Worm (Caenorhabditis elegans) whole organism, L3 larva: ENCODE data around the gene manf-1.
"Not testable (repeated sequence)": the region's sequence is repeated elsewhere in the genome, so short reads cannot be mapped to it uniquely, and the experiment has no call there.

Experiments used
- R02D3.7 ChIP-seq: fragments of 150-350 bp; optimal IDR thresholded peaks from 2 replicates; lab custom pipeline; 2014; ENCODE audit warnings: missing biosample characterization, missing genetic modification characterization
- ceh-16 ChIP-seq: sonication (generic microtip); optimal IDR thresholded peaks from 2 replicates; lab custom pipeline; 2017; ENCODE audit warnings: missing biosample characterization, missing genetic modification characterization
- ceh-28 ChIP-seq: fragments of 150-350 bp; optimal IDR thresholded peaks from 2 replicates; lab custom pipeline; 2014; ENCODE audit warnings: missing biosample characterization, missing genetic modification reagents, missing genetic modification characterization
- ceh-82 ChIP-seq: fragments of 150-350 bp; optimal IDR thresholded peaks from 2 replicates; lab custom pipeline; 2014; ENCODE audit warnings: missing biosample characterization, missing genetic modification characterization
- ceh-9 ChIP-seq: sonication (generic microtip); optimal IDR thresholded peaks from 2 replicates; lab custom pipeline; 2018; ENCODE audit warnings: missing biosample characterization, missing genetic modification characterization
- egl-5 ChIP-seq: fragments of 150-350 bp; optimal IDR thresholded peaks from 2 replicates; lab custom pipeline; 2017; ENCODE audit warnings: missing biosample characterization, missing genetic modification reagents, missing genetic modification characterization, inconsistent platforms
- elt-1 ChIP-seq: fragments of 150-350 bp; optimal IDR thresholded peaks from 2 replicates; lab custom pipeline; 2014; ENCODE audit warnings: missing biosample characterization, missing genetic modification characterization
- elt-2 ChIP-seq: sonication (generic microtip); optimal IDR thresholded peaks from 2 replicates; lab custom pipeline; 2016; ENCODE audit warnings: missing genetic modification reagents, mild to moderate bottlenecking, missing genetic modification characterization, missing compliant biosample characterization
- fkh-10 ChIP-seq: sonication (generic microtip); optimal IDR thresholded peaks from 2 replicates; lab custom pipeline; 2017; ENCODE audit warnings: missing biosample characterization, missing genetic modification reagents, missing genetic modification characterization
- fkh-2 ChIP-seq: fragments of 150-350 bp; optimal IDR thresholded peaks from 2 replicates; lab custom pipeline; 2014; ENCODE audit warnings: missing biosample characterization, missing genetic modification reagents, missing genetic modification characterization
- fos-1 ChIP-seq: fragments of 150-350 bp; optimal IDR thresholded peaks from 2 replicates; lab custom pipeline; 2014; ENCODE audit warnings: missing biosample characterization, missing genetic modification characterization
- hmg-11 ChIP-seq: sonication (generic microtip); optimal IDR thresholded peaks from 2 replicates; lab custom pipeline; 2016; ENCODE audit warnings: missing genetic modification characterization, missing compliant biosample characterization
- lin-15B ChIP-seq: fragments of 150-350 bp; optimal IDR thresholded peaks from 2 replicates; lab custom pipeline; 2014; ENCODE audit warnings: missing biosample characterization, missing genetic modification characterization
- lin-39 ChIP-seq: fragments of 150-350 bp; optimal IDR thresholded peaks from 2 replicates; lab custom pipeline; 2018; ENCODE audit warnings: missing biosample characterization, missing genetic modification reagents, missing genetic modification characterization
- nfya-1 ChIP-seq: sonication (generic microtip); optimal IDR thresholded peaks from 2 replicates; lab custom pipeline; 2017; ENCODE audit warnings: missing genetic modification characterization, mild to moderate bottlenecking, missing compliant biosample characterization, antibody characterized with exemption, moderate library complexity; ENCODE audit not compliant: insufficient read depth
- nhr-11 ChIP-seq: fragments of 150-350 bp; optimal IDR thresholded peaks from 2 replicates; lab custom pipeline; 2014; ENCODE audit warnings: missing biosample characterization, missing genetic modification characterization
- nhr-12 ChIP-seq: fragments of 150-350 bp; optimal IDR thresholded peaks from 2 replicates; lab custom pipeline; 2014; ENCODE audit warnings: missing biosample characterization, missing genetic modification characterization
- nhr-23 ChIP-seq: fragments of 150-350 bp; optimal IDR thresholded peaks from 2 replicates; lab custom pipeline; 2014; ENCODE audit warnings: missing biosample characterization, missing genetic modification reagents, missing genetic modification characterization
- nhr-25 ChIP-seq: sonication (generic microtip); optimal IDR thresholded peaks from 2 replicates; lab custom pipeline; 2017; ENCODE audit warnings: missing biosample characterization, missing genetic modification characterization
- nhr-43 ChIP-seq: sonication (generic microtip); optimal IDR thresholded peaks from 2 replicates; lab custom pipeline; 2016; ENCODE audit warnings: mild to moderate bottlenecking, missing genetic modification characterization, missing compliant biosample characterization; ENCODE audit not compliant: poor library complexity, severe bottlenecking
- pha-4 ChIP-seq: fragments of 150-350 bp; optimal IDR thresholded peaks from 2 replicates; lab custom pipeline; 2014; ENCODE audit warnings: missing biosample characterization, missing genetic modification reagents, missing genetic modification characterization
- pqm-1 ChIP-seq: fragments of 150-350 bp; optimal IDR thresholded peaks from 2 replicates; lab custom pipeline; 2017; ENCODE audit warnings: missing biosample characterization, missing genetic modification characterization, inconsistent platforms
- skn-1 ChIP-seq: fragments of 150-350 bp; optimal IDR thresholded peaks from 2 replicates; lab custom pipeline; 2014; ENCODE audit warnings: missing biosample characterization, missing genetic modification characterization
- snpc-4 ChIP-seq: fragments of 150-350 bp; optimal IDR thresholded peaks from 2 replicates; lab custom pipeline; 2014; ENCODE audit warnings: missing biosample characterization, missing genetic modification characterization
- tbx-2 ChIP-seq: sonication (generic microtip); optimal IDR thresholded peaks from 2 replicates; lab custom pipeline; 2016; ENCODE audit warnings: mild to moderate bottlenecking, missing genetic modification characterization, missing compliant biosample characterization
- unc-39 ChIP-seq: sonication (generic microtip); optimal IDR thresholded peaks from 4 replicates; lab custom pipeline; 2017; ENCODE audit warnings: missing biosample characterization, missing genetic modification characterization

The manf-1 gene

DNA sequence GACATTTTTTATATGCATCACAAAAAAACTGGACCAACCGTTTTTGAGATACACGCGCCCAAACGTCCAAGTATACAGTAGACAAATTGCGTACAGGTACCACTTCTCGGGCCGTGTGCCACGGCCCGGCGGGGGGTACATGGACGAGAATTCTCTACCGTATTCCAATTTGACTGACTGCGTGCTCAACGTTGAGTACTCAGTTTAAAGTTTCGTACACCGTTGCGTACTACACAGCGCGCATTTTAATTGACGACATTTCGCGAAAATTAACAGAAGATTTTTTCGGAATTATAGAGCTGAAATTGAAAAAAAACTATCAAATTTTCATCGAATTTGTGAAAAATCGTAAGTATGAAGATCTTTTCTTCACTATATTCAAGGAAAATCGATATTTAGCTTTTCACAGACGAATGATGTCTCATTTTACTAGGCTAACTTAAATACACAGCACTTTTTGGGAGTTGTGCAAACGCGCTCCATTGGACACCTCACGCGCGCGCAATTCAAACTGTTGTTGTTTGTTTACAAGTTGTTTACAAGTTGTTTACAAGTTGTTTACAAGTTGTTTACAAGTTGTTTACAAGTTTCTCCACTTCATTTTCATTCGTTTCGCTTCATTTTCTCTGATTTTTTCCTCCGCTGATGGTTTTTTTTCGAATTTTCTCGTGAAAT is 32.1 kb downstream of the manf-1 start:
- TF ChIP-seq elt-2 (tag; lab: Kevin White, UChicago), result peak; percentile 8
- peak; percentile 11 for TF ChIP-seq pha-4

DNA sequence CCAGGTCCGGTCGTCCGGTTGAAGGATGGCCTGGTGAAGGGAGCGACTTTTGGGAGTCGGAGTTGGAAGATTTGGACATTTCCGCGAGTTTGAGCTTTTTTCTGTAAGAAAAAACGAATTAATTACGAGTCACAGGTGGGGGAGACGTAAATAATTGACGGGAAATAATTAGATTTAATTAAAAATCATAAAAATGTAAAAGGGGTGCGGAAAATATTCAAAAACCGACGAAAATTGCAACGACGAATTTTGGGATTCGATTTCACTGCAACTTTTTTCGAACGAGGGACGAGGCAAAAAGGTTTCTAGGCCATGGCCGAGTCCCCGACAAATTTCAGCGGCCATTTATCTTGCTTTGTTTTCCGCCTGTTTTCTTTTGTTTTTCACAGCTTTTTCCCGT is 33.6 kb downstream of the manf-1 start, which contains the start of gene Y54G2A.19:
Y54G2A.19 (minus strand) TSS at position 101 of the 400 bp plus-strand sequence.
- TF ChIP-seq skn-1 (tag; lab: Kevin White, UChicago); nhr-12; unc-39: not testable (repeated sequence)

DNA sequence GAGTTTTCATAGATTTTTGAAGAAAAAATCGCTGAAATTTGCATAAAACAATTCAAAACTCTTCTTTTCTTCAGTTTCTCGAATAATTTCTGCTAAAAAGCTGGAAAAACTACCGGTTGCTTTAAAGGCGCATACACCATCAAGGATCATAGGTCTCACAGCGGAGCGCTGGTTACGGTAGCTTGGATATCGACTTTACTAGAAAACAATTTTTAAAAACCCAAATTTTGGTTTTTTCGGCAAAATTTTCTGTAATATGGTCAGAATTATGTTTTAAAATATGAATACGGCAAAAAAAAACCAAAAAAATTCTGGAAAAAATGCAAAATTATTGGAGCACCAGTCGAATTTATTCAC is 34.8 kb downstream of the manf-1 start:
- TF ChIP-seq fos-1 (tag; lab: Kevin White, UChicago), result no peak

DNA sequence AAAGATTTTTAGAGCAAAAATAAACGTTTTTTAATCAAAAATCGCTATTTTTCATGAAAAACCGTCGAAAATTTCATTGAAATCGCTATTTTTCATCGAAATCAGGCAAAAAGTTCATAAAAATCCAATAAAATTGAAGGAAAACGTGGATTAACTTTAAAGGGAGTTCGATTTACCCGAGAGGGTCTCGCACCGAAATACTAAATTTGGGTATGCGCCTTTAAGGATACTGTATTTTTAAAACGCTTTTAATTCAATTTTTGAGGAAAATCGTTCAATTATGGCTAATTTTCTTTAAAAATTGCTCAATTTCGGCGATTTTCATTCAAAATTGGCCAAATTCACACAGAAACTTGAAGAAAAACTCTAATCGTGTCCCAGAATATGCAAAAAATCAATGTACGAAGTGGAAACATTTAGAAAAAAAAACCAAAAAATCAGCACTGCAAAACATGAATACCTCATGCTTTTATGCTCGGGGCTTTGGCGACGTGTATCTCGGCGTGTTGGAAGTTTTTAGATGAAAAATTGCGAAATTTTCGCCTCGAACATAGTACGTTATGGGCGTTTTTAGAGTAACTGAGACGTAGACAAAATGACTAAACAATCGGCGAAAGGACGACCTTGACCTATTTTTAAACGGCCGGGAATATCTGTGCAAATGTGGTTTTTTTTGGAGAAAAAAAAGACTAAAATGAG is 35.3 kb downstream of the manf-1 start:
- TF ChIP-seq nhr-43 (tag; lab: Kevin White, UChicago), result no peak
- TF ChIP-seq nhr-25 (tag; lab: Kevin White, UChicago), result peak; percentile 10
- peak; percentile 53 for TF ChIP-seq nhr-23
- TF ChIP-seq R02D3.7 (tag; lab: Kevin White, UChicago), result no peak

DNA sequence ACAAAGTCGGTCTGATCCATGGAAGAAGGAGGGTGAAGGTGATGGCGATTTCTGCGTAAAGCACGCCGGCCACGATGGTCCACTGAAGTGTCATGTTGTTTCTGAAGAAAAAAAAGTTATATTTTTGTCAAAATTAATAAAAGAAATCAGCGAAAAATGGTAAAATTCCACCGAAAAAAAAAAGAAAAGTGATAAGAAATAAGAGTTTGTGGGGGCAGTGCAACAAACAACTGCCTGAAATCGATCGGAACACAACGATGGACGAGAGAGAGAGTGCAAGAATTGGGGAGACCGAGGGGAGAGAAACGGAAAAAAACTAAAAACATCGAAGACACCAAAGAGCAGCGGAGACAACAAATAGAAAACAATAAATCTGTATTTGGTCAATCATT is 35.8 kb downstream of the manf-1 start, which contains the start of gene Y54G2A.18:
Y54G2A.18 (minus strand) TSS at position 101 of the 392 bp plus-strand sequence.
- TF ChIP-seq fkh-10 (GFP tag; lab: Kevin White, UChicago) (no peak), pqm-1 (tag; lab: Kevin White, UChicago) (no peak), elt-2 (tag; lab: Kevin White, UChicago) (peak; percentile 35), ceh-28 (peak; percentile 28), pha-4 (peak; percentile 35), ceh-16 (no peak), lin-39 (no peak), tbx-2 (tag; lab: Kevin White, UChicago) (no peak)

DNA sequence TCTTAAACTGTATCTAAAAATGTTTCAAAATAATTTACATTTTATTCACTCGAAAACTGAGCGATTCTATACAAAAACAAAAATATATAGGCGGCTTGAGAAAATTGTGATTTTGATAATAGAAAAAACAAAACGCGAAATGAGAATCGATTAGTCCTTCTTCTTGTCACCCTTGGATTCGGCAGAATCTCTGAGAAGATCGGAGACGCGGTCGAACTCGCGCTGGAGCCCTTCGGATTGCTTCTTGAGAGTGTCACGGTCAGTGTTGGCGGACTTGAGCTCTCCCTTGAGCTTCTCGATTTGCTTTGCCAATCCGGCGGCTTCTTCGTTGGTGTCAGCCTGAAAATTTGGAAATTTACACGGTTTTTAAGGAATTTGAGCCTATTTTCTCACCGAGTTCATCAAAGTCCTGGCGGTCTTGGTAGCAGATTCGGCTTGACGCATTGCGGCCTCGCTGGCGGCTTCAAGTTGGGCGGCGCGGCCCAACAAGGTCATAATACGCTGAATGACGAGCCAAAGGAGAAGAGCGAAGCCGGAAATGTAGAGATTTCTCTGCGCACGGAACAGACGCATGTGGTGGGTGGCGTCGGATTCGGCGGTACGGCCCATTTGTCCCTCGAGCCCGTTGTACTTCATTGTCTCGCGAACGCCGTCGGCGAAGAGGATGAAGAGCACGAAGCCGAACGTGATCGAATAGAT is 36.5 kb downstream of the manf-1 start:
- TF ChIP-seq fkh-2 (tag; lab: Kevin White, UChicago) (no peak), elt-1 (tag; lab: Kevin White, UChicago) (no peak), snpc-4 (tag; lab: Kevin White, UChicago) (no peak)

DNA sequence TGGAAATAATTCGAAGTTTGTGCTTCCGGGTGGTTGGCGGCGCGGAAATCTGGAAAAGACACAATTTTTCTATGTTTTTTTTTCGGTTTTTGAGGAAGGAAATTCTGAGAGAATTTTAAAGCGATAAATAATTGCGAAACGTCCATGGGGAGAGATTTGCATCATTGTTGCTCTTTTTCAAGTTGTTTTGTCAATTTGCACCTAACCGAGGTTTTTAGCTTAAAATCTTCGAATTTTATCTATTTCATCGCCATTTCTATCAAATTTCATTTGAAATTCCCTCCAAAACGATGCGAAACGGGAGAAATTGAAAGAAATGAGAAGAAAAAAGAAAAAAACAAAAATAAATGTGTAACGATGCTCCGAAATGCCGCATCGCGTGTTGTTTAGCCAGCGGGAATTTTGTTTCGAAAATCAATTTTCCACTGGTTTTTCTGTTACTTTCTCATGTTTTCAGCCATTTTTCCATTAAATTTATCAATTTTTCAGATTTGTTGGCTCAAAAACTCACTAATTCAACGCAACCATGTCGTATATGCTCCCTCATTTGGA is 37.7 kb downstream of the manf-1 start, which contains the start of the genes nprt-1 and dib-1:
nprt-1 (minus strand) TSS at position 51 of the 552 bp plus-strand sequence.
dib-1 (plus strand) TSS at position 482 of the 552 bp plus-strand sequence.
- TF ChIP-seq nhr-25 (tag; lab: Kevin White, UChicago) (peak; percentile 16), hmg-11 (tag; lab: Kevin White, UChicago) (peak; percentile 59), nhr-23 (peak; percentile 72), lin-15B (tag; lab: Kevin White, UChicago) (peak; percentile 74), nhr-11 (no peak), lin-39 (peak; percentile 25), fkh-10 (GFP tag; lab: Kevin White, UChicago) (peak; percentile 13), pha-4 (peak; percentile 67), nhr-43 (tag; lab: Kevin White, UChicago) (no peak), egl-5 (tag; lab: Kevin White, UChicago) (peak; percentile 63), elt-2 (tag; lab: Kevin White, UChicago) (peak; percentile 2), ceh-9 (tag; lab: Kevin White, UChicago) (no peak), ceh-82 (no peak), nfya-1 (tag; lab: Kevin White, UChicago) (peak; percentile 73)
